Fruit fly (Drosophila melanogaster) whole organism, prepupa: ENCODE measurements around the gene CG12177.

Experiments
- Blimp-1 ChIP-seq: fragments of 200-800 bp; sonication (Bioruptor generic); optimal IDR thresholded peaks from 3 replicates; lab custom pipeline; 2017; ENCODE audit warnings: missing biosample characterization, missing genetic modification characterization, mild to moderate bottlenecking, moderate library complexity, missing genetic modification reagents
- CG10669 ChIP-seq: fragments of 200-800 bp; sonication (Bioruptor generic); optimal IDR thresholded peaks from 3 replicates; lab custom pipeline; 2018; ENCODE audit warnings: missing biosample characterization, mild to moderate bottlenecking, missing genetic modification characterization, moderate library complexity
- CG11294 ChIP-seq: fragments of 200-800 bp; sonication (Bioruptor generic); IDR thresholded peaks from 2 replicates; pipeline ENCODE4 v1.3.6; 2022; ENCODE audit warnings: missing biosample characterization, missing genetic modification characterization
- CG11762 ChIP-seq: fragments of 200-800 bp; sonication (Bioruptor generic); optimal IDR thresholded peaks from 3 replicates; lab custom pipeline; 2016; ENCODE audit warnings: missing biosample characterization, missing genetic modification characterization; ENCODE audit not compliant: insufficient read depth
- CG11902 ChIP-seq: fragments of 200-800 bp; sonication (Bioruptor generic); optimal IDR thresholded peaks from 3 replicates; lab custom pipeline; 2016; ENCODE audit warnings: missing biosample characterization, missing genetic modification characterization
- CG15336 ChIP-seq: fragments of 200-800 bp; sonication (Bioruptor generic); IDR thresholded peaks from 2 replicates; pipeline ENCODE4 v1.3.6; 2022; ENCODE audit warnings: missing biosample characterization, missing genetic modification characterization
- CG1621 ChIP-seq: fragments of 200-800 bp; sonication (Bioruptor generic); optimal IDR thresholded peaks from 3 replicates; lab custom pipeline; 2018; ENCODE audit warnings: missing biosample characterization, mild to moderate bottlenecking, missing genetic modification characterization
- CG3032 ChIP-seq: fragments of 200-800 bp; optimal IDR thresholded peaks from 2 replicates; lab custom pipeline; 2019; ENCODE audit warnings: missing biosample characterization, mild to moderate bottlenecking, missing genetic modification characterization, moderate library complexity
- CG31627 ChIP-seq: fragments of 200-800 bp; sonication (Bioruptor generic); optimal IDR thresholded peaks from 3 replicates; lab custom pipeline; 2016; ENCODE audit warnings: missing biosample characterization, missing genetic modification characterization
- CG32006 ChIP-seq: fragments of 200-800 bp; sonication (Bioruptor generic); optimal IDR thresholded peaks from 3 replicates; lab custom pipeline; 2017; ENCODE audit warnings: missing biosample characterization, mild to moderate bottlenecking, missing genetic modification characterization
- CG34406 ChIP-seq: fragments of 200-800 bp; sonication (Bioruptor generic); optimal IDR thresholded peaks from 3 replicates; lab custom pipeline; 2016; ENCODE audit warnings: missing biosample characterization, missing genetic modification characterization
- CG3919 ChIP-seq: fragments of 200-800 bp; sonication (Bioruptor generic); optimal IDR thresholded peaks from 3 replicates; lab custom pipeline; 2016; ENCODE audit warnings: missing biosample characterization, missing genetic modification characterization
- CG4318 ChIP-seq: fragments of 200-800 bp; sonication (Bioruptor generic); optimal IDR thresholded peaks from 3 replicates; lab custom pipeline; 2017; ENCODE audit warnings: missing biosample characterization, mild to moderate bottlenecking, missing genetic modification characterization
- CG6163 ChIP-seq: fragments of 200-800 bp; sonication (Bioruptor generic); IDR thresholded peaks from 3 replicates; pipeline ENCODE4 v1.3.6; 2022; ENCODE audit warnings: missing biosample characterization, missing genetic modification characterization
- CG6276 ChIP-seq: fragments of 200-800 bp; sonication (Bioruptor generic); optimal IDR thresholded peaks from 2 replicates; lab custom pipeline; 2017; ENCODE audit warnings: missing biosample characterization, mild to moderate bottlenecking, missing genetic modification characterization
- CG6792 ChIP-seq: fragments of 200-800 bp; sonication (Bioruptor generic); optimal IDR thresholded peaks from 3 replicates; lab custom pipeline; 2016; ENCODE audit warnings: missing biosample characterization, missing genetic modification characterization
- CG6808 ChIP-seq: fragments of 200-800 bp; sonication (Bioruptor generic); optimal IDR thresholded peaks from 3 replicates; lab custom pipeline; 2017; ENCODE audit warnings: missing biosample characterization, missing genetic modification characterization, mild to moderate bottlenecking, moderate library complexity, missing genetic modification reagents
- CG7368 ChIP-seq: fragments of 200-800 bp; sonication (Bioruptor generic); optimal IDR thresholded peaks from 3 replicates; lab custom pipeline; 2016; ENCODE audit warnings: missing biosample characterization, missing genetic modification characterization
- CG8119 ChIP-seq: fragments of 200-800 bp; sonication (Bioruptor generic); IDR thresholded peaks from 3 replicates; pipeline ENCODE4 v1.3.6; 2022; ENCODE audit warnings: missing biosample characterization, missing genetic modification characterization
- CG8319 ChIP-seq: fragments of 200-800 bp; sonication (Bioruptor generic); optimal IDR thresholded peaks from 3 replicates; lab custom pipeline; 2016; ENCODE audit warnings: missing biosample characterization, missing genetic modification characterization
- CG8632 ChIP-seq: fragments of 200-800 bp; sonication (Bioruptor generic); optimal IDR thresholded peaks from 3 replicates; lab custom pipeline; 2016; ENCODE audit warnings: missing biosample characterization, missing genetic modification characterization
- CG9139 ChIP-seq: fragments of 200-800 bp; sonication (Bioruptor generic); optimal IDR thresholded peaks from 3 replicates; lab custom pipeline; 2017; ENCODE audit warnings: missing biosample characterization, mild to moderate bottlenecking, missing genetic modification characterization
- Eip75B ChIP-seq: fragments of 200-800 bp; sonication (Bioruptor generic); optimal IDR thresholded peaks from 3 replicates; lab custom pipeline; 2016; ENCODE audit warnings: missing biosample characterization, missing genetic modification characterization
- Eip78C ChIP-seq: fragments of 200-800 bp; sonication (Bioruptor generic); peaks from one replicate; lab custom pipeline; 2016; ENCODE audit warnings: missing biosample characterization, missing genetic modification characterization
- Eip93F ChIP-seq: fragments of 200-800 bp; sonication (Bioruptor generic); optimal IDR thresholded peaks from 2 replicates; lab custom pipeline; 2016; ENCODE audit warnings: missing biosample characterization, mild to moderate bottlenecking, missing genetic modification characterization
- Ets21C ChIP-seq: fragments of 200-800 bp; sonication (Bioruptor generic); optimal IDR thresholded peaks from 3 replicates; lab custom pipeline; 2016; ENCODE audit warnings: missing biosample characterization, missing genetic modification characterization
- Ets96B ChIP-seq: fragments of 200-800 bp; optimal IDR thresholded peaks from 2 replicates; lab custom pipeline; 2019; ENCODE audit warnings: missing biosample characterization, mild to moderate bottlenecking, missing genetic modification characterization, moderate library complexity
- Gug ChIP-seq: fragments of 200-800 bp; sonication (Bioruptor generic); IDR thresholded peaks from 2 replicates; pipeline ENCODE4 v1.3.6; 2022; ENCODE audit warnings: missing biosample characterization, missing genetic modification characterization
- Hr38 ChIP-seq: sonication (Bioruptor generic); optimal IDR thresholded peaks from 2 replicates; lab custom pipeline; 2016; ENCODE audit warnings: missing biosample characterization, missing genetic modification characterization
- Hr39 ChIP-seq: fragments of 200-800 bp; sonication (Bioruptor generic); optimal IDR thresholded peaks from 2 replicates; lab custom pipeline; 2016; ENCODE audit warnings: missing biosample characterization, missing genetic modification characterization
- Lpt ChIP-seq: fragments of 200-800 bp; sonication (Bioruptor generic); optimal IDR thresholded peaks from 3 replicates; lab custom pipeline; 2016; ENCODE audit warnings: missing biosample characterization, missing genetic modification characterization
- Met ChIP-seq: fragments of 200-800 bp; sonication (Bioruptor generic); optimal IDR thresholded peaks from 3 replicates; lab custom pipeline; 2016; ENCODE audit warnings: missing biosample characterization, missing genetic modification characterization
- Sox102F ChIP-seq: fragments of 200-800 bp; sonication (Bioruptor generic); optimal IDR thresholded peaks from 2 replicates; lab custom pipeline; 2016; ENCODE audit warnings: missing biosample characterization, mild to moderate bottlenecking, missing genetic modification characterization
- Sox14 ChIP-seq: fragments of 200-800 bp; sonication (Bioruptor generic); optimal IDR thresholded peaks from 3 replicates; lab custom pipeline; 2016; ENCODE audit warnings: missing biosample characterization, missing genetic modification characterization
- Sox15 ChIP-seq: fragments of 200-800 bp; sonication (Bioruptor generic); optimal IDR thresholded peaks from 3 replicates; lab custom pipeline; 2016; ENCODE audit warnings: missing biosample characterization, missing genetic modification characterization
- achi ChIP-seq: fragments of 200-800 bp; sonication (Bioruptor generic); optimal IDR thresholded peaks from 3 replicates; lab custom pipeline; 2016; ENCODE audit warnings: missing biosample characterization, missing genetic modification characterization
- acj6 ChIP-seq: fragments of 200-800 bp; sonication (Bioruptor generic); optimal IDR thresholded peaks from 3 replicates; lab custom pipeline; 2016; ENCODE audit warnings: missing biosample characterization, missing genetic modification characterization
- cyc ChIP-seq: fragments of 200-800 bp; sonication (Bioruptor generic); optimal IDR thresholded peaks from 3 replicates; lab custom pipeline; 2016; ENCODE audit warnings: missing biosample characterization, missing genetic modification characterization
- dsx ChIP-seq: fragments of 200-800 bp; optimal IDR thresholded peaks from 3 replicates; lab custom pipeline; 2019; ENCODE audit warnings: missing biosample characterization, mild to moderate bottlenecking, missing genetic modification characterization, moderate library complexity; ENCODE audit not compliant: poor library complexity, severe bottlenecking
- eg ChIP-seq: fragments of 200-800 bp; sonication (Bioruptor generic); IDR thresholded peaks from 3 replicates; pipeline ENCODE4 v1.3.6; 2022; ENCODE audit warnings: missing biosample characterization, missing genetic modification characterization
- esn ChIP-seq: fragments of 200-800 bp; sonication (Bioruptor generic); optimal IDR thresholded peaks from 2 replicates; lab custom pipeline; 2016; ENCODE audit warnings: missing biosample characterization, mild to moderate bottlenecking, missing genetic modification characterization, moderate library complexity
- fd59A ChIP-seq: fragments of 200-800 bp; sonication (Bioruptor generic); optimal IDR thresholded peaks from 2 replicates; lab custom pipeline; 2017; ENCODE audit warnings: missing biosample characterization, mild to moderate bottlenecking, missing genetic modification characterization, missing genetic modification reagents
- fd85E ChIP-seq: fragments of 200-800 bp; sonication (Bioruptor generic); optimal IDR thresholded peaks from 3 replicates; lab custom pipeline; 2016; ENCODE audit warnings: missing biosample characterization, missing genetic modification characterization
- fkh ChIP-seq: fragments of 200-800 bp; sonication (Bioruptor generic); optimal IDR thresholded peaks from 3 replicates; lab custom pipeline; 2017; ENCODE audit warnings: missing biosample characterization, mild to moderate bottlenecking, missing genetic modification characterization, moderate library complexity
- lz ChIP-seq: fragments of 200-800 bp; sonication (Bioruptor generic); optimal IDR thresholded peaks from 3 replicates; lab custom pipeline; 2016; ENCODE audit warnings: missing biosample characterization, missing genetic modification characterization
- net ChIP-seq: fragments of 200-800 bp; sonication (Bioruptor generic); optimal IDR thresholded peaks from 3 replicates; lab custom pipeline; 2016; ENCODE audit warnings: missing biosample characterization, missing genetic modification characterization
- pdm3 ChIP-seq: fragments of 200-800 bp; sonication (Bioruptor generic); optimal IDR thresholded peaks from 3 replicates; lab custom pipeline; 2016; ENCODE audit warnings: missing biosample characterization, missing genetic modification characterization
- salr ChIP-seq, 2 experiments: fragments of 200-800 bp; sonication (Bioruptor generic); optimal IDR thresholded peaks; 3 replicates each; lab custom pipeline; 2016 to 2018; ENCODE audit warnings: missing biosample characterization in 2 of 2, missing genetic modification characterization in 2 of 2, mild to moderate bottlenecking in 1 of 2
- spab ChIP-seq: fragments of 200-800 bp; sonication (Bioruptor generic); optimal IDR thresholded peaks from 2 replicates; lab custom pipeline; 2017; ENCODE audit warnings: missing biosample characterization, mild to moderate bottlenecking, missing genetic modification characterization, missing genetic modification reagents
- ss ChIP-seq, 2 experiments: fragments of 200-800 bp; sonication (Bioruptor generic); optimal IDR thresholded peaks; 2 replicates in 1 of 2; 3 replicates in 1 of 2; lab custom pipeline; 2017 to 2018; ENCODE audit warnings: mild to moderate bottlenecking in 2 of 2, missing biosample characterization in 2 of 2, missing genetic modification characterization in 2 of 2, moderate library complexity in 1 of 2
- svp ChIP-seq: fragments of 200-800 bp; sonication (Bioruptor generic); peaks from one replicate; lab custom pipeline; 2016; ENCODE audit warnings: missing biosample characterization, missing genetic modification characterization
- topi ChIP-seq: fragments of 200-800 bp; sonication (Bioruptor generic); optimal IDR thresholded peaks from 3 replicates; lab custom pipeline; 2016; ENCODE audit warnings: missing biosample characterization, missing genetic modification characterization

Gene CG12177

DNA sequence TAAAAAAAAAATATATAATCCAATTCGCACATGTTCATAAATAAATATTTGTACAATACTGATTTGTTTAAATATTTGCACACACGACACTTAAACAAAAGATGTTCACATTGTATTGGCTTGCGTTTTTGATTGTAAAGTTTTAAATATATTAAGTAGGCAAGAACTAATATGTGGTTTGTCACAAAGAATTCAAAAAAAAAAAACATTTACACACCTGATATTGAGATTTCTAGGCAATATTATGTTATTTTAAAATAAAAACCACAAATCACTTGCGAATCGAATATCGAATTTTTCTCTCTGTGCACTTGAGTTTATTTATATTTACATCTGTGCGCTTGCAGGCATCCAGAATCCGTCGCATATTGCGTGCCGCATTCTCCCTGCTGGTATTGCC lies 735 bp downstream of the CG12177 start:
- TF ChIP-seq Eip93F (no peak), pdm3 (peak; percentile 71), fd59A (GFP tag; lab: Kevin White, UChicago) (peak; percentile 38), CG34406 (GFP tag; lab: Kevin White, UChicago) (peak; percentile 68), Hr38 (GFP tag; lab: Kevin White, UChicago) (no peak), CG6276 (GFP tag; lab: Kevin White, UChicago) (peak; percentile 47), achi (peak; percentile 60), salr (GFP tag; optimal IDR thresholded peaks at IDR 0.05; lab: Kevin White, UChicago) (peak in 1 of 2 experiments; percentile 59), CG32006 (GFP tag; lab: Kevin White, UChicago) (peak; percentile 64), CG11294 (GFP tag; lab: Robert Waterston, UW) (0 out of 2 replicates have a peak, but pooled peaks have one; percentile 14), Hr39 (GFP tag; lab: Kevin White, UChicago) (peak; percentile 64), svp (GFP tag; lab: Kevin White, UChicago) (peak; percentile 85), CG8119 (peak; percentile 60), CG11902 (peak; percentile 32), CG4318 (GFP tag; lab: Kevin White, UChicago) (peak; percentile 46), spab (peak; percentile 27), Sox14 (GFP tag; lab: Kevin White, UChicago) (peak; percentile 59), CG8319 (GFP tag; lab: Kevin White, UChicago) (peak; percentile 26), fkh (GFP tag; lab: Kevin White, UChicago) (peak; percentile 14), CG31627 (GFP tag; lab: Kevin White, UChicago) (peak; percentile 65), eg (GFP tag; lab: Robert Waterston, UW) (peak; percentile 44; the same call in 2 of the 3 replicates), Ets96B (tag; lab: Kevin White, UChicago) (peak; percentile 34), ss (GFP tag; optimal IDR thresholded peaks at IDR 0.05; lab: Kevin White, UChicago) (peak in 1 of 2 experiments; percentile 40), Met (GFP tag; lab: Kevin White, UChicago) (peak; percentile 76), net (GFP tag; lab: Kevin White, UChicago) (peak; percentile 50), Blimp-1 (GFP tag; lab: Kevin White, UChicago) (no peak), Sox15 (GFP tag; lab: Kevin White, UChicago) (peak; percentile 27), Ets21C (GFP tag; lab: Kevin White, UChicago) (peak; percentile 48), CG3032 (tag; lab: Kevin White, UChicago) (peak; percentile 19), Eip75B (GFP tag; lab: Kevin White, UChicago) (peak; percentile 75), topi (peak; percentile 68), CG8632 (GFP tag; lab: Kevin White, UChicago) (peak; percentile 76), CG1621 (tag; lab: Kevin White, UChicago) (no peak), Lpt (GFP tag; lab: Kevin White, UChicago) (peak; percentile 32), CG10669 (GFP tag; lab: Kevin White, UChicago) (peak; percentile 50), Eip78C (GFP tag; lab: Kevin White, UChicago) (peak; percentile 85), cyc (GFP tag; lab: Kevin White, UChicago) (peak; percentile 48), fd85E (GFP tag; lab: Kevin White, UChicago) (no peak), dsx (peak; percentile 12), CG7368 (GFP tag; lab: Kevin White, UChicago) (peak; percentile 6), Gug (GFP tag; lab: Robert Waterston, UW) (0 out of 2 replicates have a peak, but pooled peaks have one; percentile 24), CG11762 (peak; percentile 59), CG15336 (GFP tag; lab: Robert Waterston, UW) (peak; percentile 71), CG9139 (GFP tag; lab: Kevin White, UChicago) (no peak), CG6163 (GFP tag; lab: Robert Waterston, UW) (peak; percentile 62; the same call in 2 of the 3 replicates), CG6808 (peak; percentile 38), acj6 (GFP tag; lab: Kevin White, UChicago) (peak; percentile 56), Sox102F (GFP tag; lab: Kevin White, UChicago) (peak; percentile 67), CG3919 (GFP tag; lab: Kevin White, UChicago) (peak; percentile 62), lz (GFP tag; lab: Kevin White, UChicago) (peak; percentile 61), CG6792 (GFP tag; lab: Kevin White, UChicago) (peak; percentile 66), esn (GFP tag; lab: Kevin White, UChicago) (peak; percentile 79)
